Worm (Caenorhabditis elegans) whole organism, L4 larva: Measurements from ENCODE around the gene Y54G2A.40.

ENCODE experiments used
- ama-1 ChIP-seq: fragments of 150-350 bp; optimal IDR thresholded peaks from 2 replicates; lab custom pipeline; 2014; ENCODE audit warnings: inconsistent platforms, mixed read lengths
- cey-2 ChIP-seq: sonication (generic microtip); optimal IDR thresholded peaks from 3 replicates; lab custom pipeline; 2017; ENCODE audit warnings: missing genetic modification characterization, mild to moderate bottlenecking, missing compliant biosample characterization, antibody characterized with exemption, borderline replicate concordance; ENCODE audit not compliant: insufficient read depth
- mxl-2 ChIP-seq: fragments of 200-800 bp; sonication (Bioruptor generic); conservative IDR thresholded peaks from 2 replicates; pipeline ENCODE4 v1.3.6; 2022; ENCODE audit warnings: missing genetic modification reagents, missing genetic modification characterization, missing compliant biosample characterization

DNA sequence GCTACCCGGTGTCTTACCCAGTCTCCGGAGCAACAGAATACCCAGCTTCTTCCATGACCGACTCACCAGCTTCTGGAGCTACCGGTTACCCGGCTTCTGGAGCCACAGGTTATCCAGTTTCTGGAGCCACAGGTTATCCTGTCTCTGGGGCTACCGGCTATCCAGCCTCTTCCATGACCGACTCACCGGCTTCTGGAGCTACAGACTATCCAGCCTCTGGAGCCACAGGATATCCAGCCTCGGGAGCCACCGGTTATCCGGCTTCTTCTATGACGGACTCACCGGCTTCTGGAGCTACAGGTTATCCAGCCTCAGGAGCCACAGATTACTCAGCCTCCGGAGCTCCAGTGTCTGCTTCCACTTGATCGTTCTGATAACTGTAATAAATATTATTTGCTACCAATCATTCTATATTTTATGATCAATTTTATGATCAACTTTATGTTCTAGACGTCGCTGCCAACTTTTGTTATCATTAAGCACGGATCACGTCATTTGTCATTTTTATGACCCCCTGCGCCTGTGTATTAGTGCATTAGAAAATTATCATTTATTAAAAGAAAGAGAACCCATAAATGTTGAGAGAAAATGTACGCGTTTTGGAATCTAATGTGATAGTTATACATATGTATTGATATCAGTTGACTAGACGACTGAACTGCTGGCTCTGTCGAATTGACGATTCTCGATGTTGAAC, 8.9 kb downstream of the Y54G2A.40 start:
- no peak for TF ChIP-seq mxl-2
- TF ChIP-seq cey-2 (tag; lab: Kevin White, UChicago): no peak
- TF ChIP-seq ama-1: no peak
